Worm (Caenorhabditis elegans): ENCODE data around the gene F41H10.2.
A peak's percentile ranks its signal among the peaks of the same experiment; 100 is the strongest.

DNA sequence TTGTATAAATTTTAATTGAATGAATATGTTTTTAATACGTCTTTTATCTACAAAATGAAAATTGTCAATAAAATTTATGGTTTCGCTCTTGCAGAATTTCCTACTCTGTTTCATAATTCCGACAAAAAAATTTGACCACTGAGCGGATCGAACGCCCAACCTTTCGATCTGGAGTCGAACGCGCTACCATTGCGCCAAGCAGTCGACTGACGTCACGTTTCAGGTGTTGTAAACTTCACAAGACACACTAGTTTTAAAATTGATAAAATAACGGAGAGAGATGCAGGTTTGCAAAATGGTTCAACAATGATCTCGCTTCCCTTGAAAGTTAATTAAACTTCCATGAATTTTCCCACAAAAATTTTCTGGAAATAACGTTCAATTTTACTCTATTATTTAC is 37.3 kb upstream of the F41H10.2 start:
- TF ChIP-seq pha-4 (GFP tag; IDR thresholded peaks at IDR 0.05) (peak; percentile 56; the same call in 1 of the 2 replicates), pha-4 (tag; optimal IDR thresholded peaks at IDR 0.05) (no peak), F10B5.3 (tag; optimal IDR thresholded peaks at IDR 0.05) (no peak), snpc-4 (tag; optimal IDR thresholded peaks at IDR 0.05) (no peak), aly-2 (tag; optimal IDR thresholded peaks at IDR 0.05) (no peak), nhr-11 (tag; optimal IDR thresholded peaks at IDR 0.05) (no peak), lir-3 (tag; optimal IDR thresholded peaks at IDR 0.05) (no peak), ctbp-1 (GFP tag; IDR thresholded peaks at IDR 0.05) (no peak), ceh-62 (tag; optimal IDR thresholded peaks at IDR 0.05) (no peak), R02D3.7 (tag; optimal IDR thresholded peaks at IDR 0.05) (no peak), daf-12 (tag; optimal IDR thresholded peaks at IDR 0.05) (no peak), unc-130 (GFP tag; optimal IDR thresholded peaks at IDR 0.05) (no peak)

Data from whole organism, L4 larva.